Worm (Caenorhabditis elegans) whole organism, early embryonic: ENCODE data around the gene idpa-2.

ENCODE experiments used
- B0310.2 ChIP-seq: sonication (generic microtip); optimal IDR thresholded peaks from 2 replicates; lab custom pipeline; 2016; ENCODE audit warnings: mild to moderate bottlenecking, missing genetic modification characterization, missing compliant biosample characterization
- F13C5.2 ChIP-seq: sonication (generic microtip); optimal IDR thresholded peaks from 2 replicates; lab custom pipeline; 2017; ENCODE audit warnings: mild to moderate bottlenecking, missing genetic modification characterization, inconsistent platforms, missing compliant biosample characterization
- aly-1 ChIP-seq: sonication (generic microtip); optimal IDR thresholded peaks from 2 replicates; lab custom pipeline; 2016; ENCODE audit warnings: missing genetic modification characterization, missing compliant biosample characterization
- ama-1 ChIP-seq: fragments of 150-350 bp; optimal IDR thresholded peaks from 2 replicates; lab custom pipeline; 2014
- ceh-13 ChIP-seq: fragments of 200-800 bp; sonication (Bioruptor generic); optimal IDR thresholded peaks from 2 replicates; lab custom pipeline; 2018; ENCODE audit warnings: mild to moderate bottlenecking, missing genetic modification characterization, missing compliant biosample characterization
- ceh-36 ChIP-seq: sonication (generic microtip); optimal IDR thresholded peaks from 2 replicates; lab custom pipeline; 2016; ENCODE audit warnings: missing genetic modification characterization, inconsistent platforms, missing compliant biosample characterization
- flt-1 ChIP-seq: fragments of 200-800 bp; sonication (Bioruptor generic); IDR thresholded peaks from 2 replicates; pipeline ENCODE4 v1.3.6; 2022; ENCODE audit warnings: missing genetic modification characterization, missing compliant biosample characterization
- hmbx-1 ChIP-seq: sonication (generic microtip); optimal IDR thresholded peaks from 2 replicates; lab custom pipeline; 2016; ENCODE audit warnings: mild to moderate bottlenecking, missing genetic modification characterization, missing compliant biosample characterization
- hnd-1 ChIP-seq: sonication (generic microtip); optimal IDR thresholded peaks from 2 replicates; lab custom pipeline; 2016; ENCODE audit warnings: missing genetic modification characterization, missing compliant biosample characterization
- scrt-1 ChIP-seq: fragments of 200-800 bp; sonication (Bioruptor generic); IDR thresholded peaks from 2 replicates; pipeline ENCODE4 v1.3.6; 2022; ENCODE audit warnings: missing genetic modification characterization, missing compliant biosample characterization
- sea-1 ChIP-seq: fragments of 200-800 bp; sonication (Bioruptor generic); conservative IDR thresholded peaks from 2 replicates; pipeline ENCODE4 v1.3.6; 2022; ENCODE audit warnings: missing genetic modification characterization, missing compliant biosample characterization
- tbx-37 ChIP-seq: fragments of 200-800 bp; sonication (Bioruptor generic); conservative IDR thresholded peaks from 2 replicates; pipeline ENCODE4 v1.3.6; 2022; ENCODE audit warnings: missing genetic modification reagents, missing genetic modification characterization, missing compliant biosample characterization

DNA sequence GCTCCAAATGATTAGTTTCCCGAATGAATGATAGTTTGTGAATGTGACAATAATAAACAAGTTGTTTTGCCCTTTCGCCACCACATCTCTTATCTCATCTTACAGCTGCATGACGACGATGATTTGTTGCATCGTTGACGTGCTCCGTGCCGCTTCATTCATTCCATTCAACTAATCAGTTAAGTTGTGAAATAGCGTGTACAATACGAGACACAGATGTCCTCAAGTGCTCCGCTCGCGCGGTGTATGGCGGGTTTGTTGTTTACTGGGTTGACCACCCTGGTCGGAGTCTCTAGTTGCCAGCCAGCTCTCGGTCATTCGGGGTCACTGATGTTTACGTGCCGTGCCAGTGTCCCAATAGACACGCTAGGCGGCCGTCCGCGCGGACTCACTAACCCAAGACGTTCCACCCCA lies 44.6 kb downstream of the idpa-2 start:
- TF ChIP-seq flt-1 (GFP tag; lab: Robert Waterston, UW), result no peak
- no peak for TF ChIP-seq hmbx-1
- TF ChIP-seq ceh-13 (GFP tag; lab: Kevin White, UChicago), result no peak
- TF ChIP-seq tbx-37 (GFP tag; lab: Robert Waterston, UW), result no peak
- TF ChIP-seq ceh-36 (tag; lab: Kevin White, UChicago), result no peak
- no peak for TF ChIP-seq sea-1 (GFP tag; lab: Robert Waterston, UW)
- TF ChIP-seq F13C5.2 (tag; lab: Kevin White, UChicago), result peak; percentile 11
- TF ChIP-seq aly-1 (tag; lab: Kevin White, UChicago), result no peak
- TF ChIP-seq ama-1 (lab: Kevin White, UChicago), result no peak
- TF ChIP-seq hnd-1 (tag; lab: Kevin White, UChicago), result no peak
- peak; percentile 54; the same call in 1 of the 2 replicates for TF ChIP-seq scrt-1
- TF ChIP-seq B0310.2 (tag; lab: Kevin White, UChicago), result no peak
